Worm (Caenorhabditis elegans) whole organism, midembryonic: ENCODE measurements around the gene cpt-6.

ENCODE experiments used
- flt-1 ChIP-seq: fragments of 200-800 bp; sonication (Bioruptor generic); IDR thresholded peaks from 2 replicates; pipeline ENCODE4 v1.3.6; 2022; ENCODE audit warnings: missing genetic modification characterization, missing compliant biosample characterization
- ref-1 ChIP-seq: fragments of 200-800 bp; sonication (Bioruptor generic); conservative IDR thresholded peaks from 2 replicates; pipeline ENCODE4 v1.3.6; 2022; ENCODE audit warnings: missing genetic modification reagents, missing genetic modification characterization, missing compliant biosample characterization
- ztf-29 ChIP-seq: fragments of 200-800 bp; sonication (Bioruptor generic); IDR thresholded peaks from 2 replicates; pipeline ENCODE4 v1.3.6; 2022; ENCODE audit warnings: missing genetic modification reagents, missing genetic modification characterization, missing compliant biosample characterization

DNA sequence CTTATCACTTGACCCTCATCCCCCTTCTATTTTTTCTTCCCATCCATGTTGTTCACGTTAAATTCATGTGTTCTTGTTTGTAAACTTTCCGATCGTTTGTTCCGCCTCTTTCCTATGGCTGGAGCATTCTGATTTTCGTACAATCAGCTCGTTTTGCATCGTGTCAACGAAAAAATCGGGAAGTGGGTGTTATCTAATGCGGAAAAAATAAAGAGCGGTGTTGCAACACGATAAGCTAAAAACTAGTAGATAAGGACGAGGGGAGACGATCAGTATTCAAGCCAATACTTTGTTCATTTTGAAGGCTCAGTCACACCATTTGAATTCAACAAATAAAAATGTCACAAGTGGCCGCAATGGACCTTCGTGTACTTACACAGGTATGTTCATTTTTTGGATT, 31.0 kb upstream of the cpt-6 start, which contains the start of gene acs-1:
- TF ChIP-seq ztf-29 (no peak), flt-1 (GFP tag; lab: Robert Waterston, UW) (no peak), ref-1 (GFP tag; lab: Robert Waterston, UW) (no peak)
